Worm (Caenorhabditis elegans) whole organism, midembryonic: Measurements from ENCODE around the gene C02F5.2.

Experiments
- T22C8.4 ChIP-seq: fragments of 200-800 bp; sonication (Bioruptor generic); IDR thresholded peaks from 2 replicates; pipeline ENCODE4 v1.3.6; 2022; ENCODE audit warnings: missing genetic modification characterization, missing compliant biosample characterization
- cog-1 ChIP-seq: sonication (generic microtip); optimal IDR thresholded peaks from 2 replicates; lab custom pipeline; 2016; ENCODE audit warnings: missing genetic modification characterization, missing compliant biosample characterization
- flt-1 ChIP-seq: fragments of 200-800 bp; sonication (Bioruptor generic); IDR thresholded peaks from 2 replicates; pipeline ENCODE4 v1.3.6; 2022; ENCODE audit warnings: missing genetic modification characterization, missing compliant biosample characterization
- klf-2 ChIP-seq: fragments of 200-800 bp; sonication (Bioruptor generic); conservative IDR thresholded peaks from 2 replicates; pipeline ENCODE4 v1.3.6; 2022; ENCODE audit warnings: missing genetic modification reagents, missing genetic modification characterization, missing compliant biosample characterization
- med-1 ChIP-seq: sonication (generic microtip); optimal IDR thresholded peaks from 2 replicates; lab custom pipeline; 2017; ENCODE audit warnings: missing genetic modification characterization, mild to moderate bottlenecking, missing compliant biosample characterization, antibody characterized with exemption, missing genetic modification reagents; ENCODE audit not compliant: insufficient read depth
- ref-1 ChIP-seq: fragments of 200-800 bp; sonication (Bioruptor generic); conservative IDR thresholded peaks from 2 replicates; pipeline ENCODE4 v1.3.6; 2022; ENCODE audit warnings: missing genetic modification reagents, missing genetic modification characterization, missing compliant biosample characterization
- tab-1 ChIP-seq: fragments of 200-800 bp; sonication (Bioruptor generic); IDR thresholded peaks from 2 replicates; pipeline ENCODE4 v1.3.6; 2022; ENCODE audit warnings: missing genetic modification characterization, missing compliant biosample characterization
- ztf-23 ChIP-seq: fragments of 200-800 bp; sonication (Bioruptor generic); IDR thresholded peaks from 2 replicates; pipeline ENCODE4 v1.3.6; 2022; ENCODE audit warnings: missing genetic modification reagents, missing genetic modification characterization, missing compliant biosample characterization
- ztf-29 ChIP-seq: fragments of 200-800 bp; sonication (Bioruptor generic); IDR thresholded peaks from 2 replicates; pipeline ENCODE4 v1.3.6; 2022; ENCODE audit warnings: missing genetic modification reagents, missing genetic modification characterization, missing compliant biosample characterization

- no peak for TF ChIP-seq klf-2 (GFP tag; lab: Robert Waterston, UW)
- no peak for TF ChIP-seq T22C8.4 (GFP tag; lab: Robert Waterston, UW)
- no peak for TF ChIP-seq flt-1 (GFP tag; lab: Robert Waterston, UW)
- no peak for TF ChIP-seq ztf-29 (GFP tag; lab: Robert Waterston, UW)
- no peak for TF ChIP-seq med-1 (GFP tag; lab: Kevin White, UChicago)
- TF ChIP-seq cog-1 (tag; lab: Kevin White, UChicago), result no peak
- TF ChIP-seq tab-1 (GFP tag; lab: Robert Waterston, UW), result no peak
- no peak for TF ChIP-seq ztf-23 (GFP tag; lab: Robert Waterston, UW)
- TF ChIP-seq ref-1 (GFP tag; lab: Robert Waterston, UW), result no peak
Observed at ce11 chrIII:8237827-8238226, 11.6 kb upstream of the C02F5.2 start, which contains the start of gene tsp-2.
